Worm (Caenorhabditis elegans): ENCODE data around the gene Y39A3A.3.

The Y39A3A.3 gene

DNA sequence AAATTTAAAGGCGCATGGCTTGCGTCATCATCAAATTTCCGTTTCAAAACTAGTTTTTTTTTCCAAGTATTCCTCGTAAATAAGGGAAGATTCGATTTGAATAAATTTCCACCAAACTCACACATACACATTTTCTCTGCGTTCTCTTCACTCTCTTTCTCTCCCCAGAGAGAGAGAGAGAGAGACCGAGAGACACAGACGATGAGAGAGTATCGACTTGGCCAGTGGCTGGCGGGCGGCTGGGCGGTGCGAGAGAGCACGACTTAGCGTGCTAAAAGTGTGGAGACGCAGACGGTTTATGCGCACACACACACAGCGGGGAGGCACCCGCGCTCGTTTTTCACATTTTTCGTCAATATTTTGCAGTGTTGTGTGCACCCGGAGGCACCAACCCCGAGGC is 32.7 kb upstream of the Y39A3A.3 start (continued):
- TF ChIP-seq tbx-9 (tag; optimal IDR thresholded peaks at IDR 0.05; ENCODE audit: borderline replicate concordance) (no peak), nfya-2 (GFP tag; IDR thresholded peaks at IDR 0.05) (no peak), F52B5.7 (tag; optimal IDR thresholded peaks at IDR 0.05) (peak; percentile 25), K11D2.4 (GFP tag; IDR thresholded peaks at IDR 0.05) (peak; percentile 57), hmg-1.2 (GFP tag; IDR thresholded peaks at IDR 0.05) (peak; percentile 97), dox-1 (GFP tag; IDR thresholded peaks at IDR 0.05) (peak; percentile 47; the same call in 1 of the 2 replicates), rec-8 (tag; optimal IDR thresholded peaks at IDR 0.05) (no peak), let-607 (tag; optimal IDR thresholded peaks at IDR 0.05) (no peak), K12H6.12 (tag; optimal IDR thresholded peaks at IDR 0.05) (peak; percentile 31), madf-8 (GFP tag; conservative IDR thresholded peaks at IDR 0.05) (no peak), nhr-90 (tag; optimal IDR thresholded peaks at IDR 0.05) (no peak), egrh-3 (GFP tag; IDR thresholded peaks at IDR 0.05) (no peak; the same call in 1 of the 2 replicates), Y79H2A.3 (GFP tag; conservative IDR thresholded peaks at IDR 0.05) (no peak), lin-54 (GFP tag; optimal IDR thresholded peaks at IDR 0.05) (peak; percentile 2), C17E4.6 (GFP tag; IDR thresholded peaks at IDR 0.05) (no peak), F55B11.4 (tag; optimal IDR thresholded peaks at IDR 0.05; ENCODE audit: borderline replicate concordance, insufficient read depth) (no peak), hmg-20 (GFP tag; IDR thresholded peaks at IDR 0.05) (no peak), fkh-3 (tag; optimal IDR thresholded peaks at IDR 0.05) (no peak), pbrm-1 (GFP tag; IDR thresholded peaks at IDR 0.05) (peak; percentile 56; the same call in 1 of the 2 replicates)

DNA sequence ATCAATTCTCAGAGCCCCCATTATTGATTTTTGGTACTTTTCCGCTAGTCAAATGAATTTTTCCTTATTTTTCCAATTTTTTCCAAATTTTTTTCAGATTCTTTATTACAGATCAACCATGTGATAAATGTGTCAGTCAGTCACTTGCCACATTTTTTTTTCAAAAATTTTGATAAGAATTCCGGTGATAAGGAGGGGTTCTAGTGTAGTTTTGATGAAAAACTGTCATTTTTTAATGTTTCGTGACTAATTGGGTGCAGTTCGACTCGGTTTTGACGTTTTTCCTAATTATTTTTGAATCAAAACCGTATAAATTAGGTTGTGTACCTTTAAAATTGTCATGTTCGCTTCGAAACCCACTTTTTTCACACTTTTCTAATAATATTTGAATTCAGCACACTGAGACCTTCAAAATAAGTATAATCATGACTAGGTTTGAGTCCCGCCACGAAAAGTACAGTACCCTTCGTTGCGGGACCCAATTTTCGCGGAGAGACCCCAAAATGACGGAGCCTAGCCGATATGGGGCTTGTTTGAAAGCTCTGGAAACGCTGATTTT is 31.7 kb upstream of the Y39A3A.3 start:
- no peak for TF ChIP-seq ztf-18 (tag; optimal IDR thresholded peaks at IDR 0.05)
- TF ChIP-seq nhr-90 (tag; optimal IDR thresholded peaks at IDR 0.05) = no peak
- TF ChIP-seq sptf-2 (GFP tag; optimal IDR thresholded peaks at IDR 0.05) = no peak
- no peak for TF ChIP-seq bed-2 (GFP tag; IDR thresholded peaks at IDR 0.05)
- TF ChIP-seq ztf-22 (GFP tag; optimal IDR thresholded peaks at IDR 0.05) = no peak
- peak; percentile 42 for TF ChIP-seq atf-7 (tag; optimal IDR thresholded peaks at IDR 0.05)
- TF ChIP-seq aptf-3 (GFP tag; IDR thresholded peaks at IDR 0.05) = no peak
- TF ChIP-seq B0336.3 (GFP tag; IDR thresholded peaks at IDR 0.05) = 0 out of 2 replicates have a peak, but pooled peaks have one; percentile 17
- no peak for TF ChIP-seq mxl-1 (tag; optimal IDR thresholded peaks at IDR 0.05)
- TF ChIP-seq lsl-1 (GFP tag; optimal IDR thresholded peaks at IDR 0.05) = no peak
- TF ChIP-seq ZK185.1 (tag; optimal IDR thresholded peaks at IDR 0.05; ENCODE audit: poor library complexity, severe bottlenecking) = no peak
- no peak for TF ChIP-seq mel-28 (tag; optimal IDR thresholded peaks at IDR 0.05; ENCODE audit: borderline replicate concordance)
- peak; percentile 85 for TF ChIP-seq nhr-80 (tag; optimal IDR thresholded peaks at IDR 0.05)
- peak; percentile 71 for TF ChIP-seq unc-62 (GFP tag; optimal IDR thresholded peaks at IDR 0.05)
- TF ChIP-seq ztf-28 (GFP tag; IDR thresholded peaks at IDR 0.05) = no peak
- TF ChIP-seq nfyb-1 (GFP tag; IDR thresholded peaks at IDR 0.05) = no peak
- TF ChIP-seq hmg-20 (GFP tag; IDR thresholded peaks at IDR 0.05) = no peak
- no peak for TF ChIP-seq F37B4.10 (GFP tag; IDR thresholded peaks at IDR 0.05)
- 0 out of 2 replicates have a peak, but pooled peaks have one; percentile 15 for TF ChIP-seq hmg-1.2 (GFP tag; IDR thresholded peaks at IDR 0.05)
- no peak for TF ChIP-seq egrh-3 (GFP tag; IDR thresholded peaks at IDR 0.05)
- no peak for TF ChIP-seq madf-3 (GFP tag; IDR thresholded peaks at IDR 0.05)
- TF ChIP-seq let-526 (GFP tag; IDR thresholded peaks at IDR 0.05) = peak; percentile 57; the same call in 1 of the 2 replicates
- TF ChIP-seq Y95B8A.8 (GFP tag; IDR thresholded peaks at IDR 0.05) = no peak
- TF ChIP-seq T26A5.8 (tag; optimal IDR thresholded peaks at IDR 0.05) = no peak
- TF ChIP-seq dox-1 (GFP tag; IDR thresholded peaks at IDR 0.05) = peak; percentile 52; the same call in 1 of the 2 replicates
- peak in 1 of 2 experiments; percentile 50 for TF ChIP-seq let-607 (tag; optimal IDR thresholded peaks at IDR 0.05)
- peak; percentile 16 for TF ChIP-seq pha-4 (tag; optimal IDR thresholded peaks at IDR 0.05)
- TF ChIP-seq him-1 (tag; optimal IDR thresholded peaks at IDR 0.05) = no peak
- TF ChIP-seq ceh-58 (GFP tag; IDR thresholded peaks at IDR 0.05) = no peak
- no peak for TF ChIP-seq F49E8.2 (tag; optimal IDR thresholded peaks at IDR 0.05; ENCODE audit: insufficient read depth)
- TF ChIP-seq Y53G8AR.9 (GFP tag; conservative IDR thresholded peaks at IDR 0.05) = 0 out of 2 replicates have a peak, but pooled peaks have one; percentile 37
- no peak for TF ChIP-seq cebp-1 (GFP tag; IDR thresholded peaks at IDR 0.05)
- TF ChIP-seq cebp-1 (tag; optimal IDR thresholded peaks at IDR 0.05) = peak; percentile 21
- no peak for TF ChIP-seq madf-8 (GFP tag; conservative IDR thresholded peaks at IDR 0.05)
- no peak for TF ChIP-seq lin-54 (GFP tag; optimal IDR thresholded peaks at IDR 0.05)
